Worm (Caenorhabditis elegans): Measurements from ENCODE around the gene str-27.

str-27 gene

DNA sequence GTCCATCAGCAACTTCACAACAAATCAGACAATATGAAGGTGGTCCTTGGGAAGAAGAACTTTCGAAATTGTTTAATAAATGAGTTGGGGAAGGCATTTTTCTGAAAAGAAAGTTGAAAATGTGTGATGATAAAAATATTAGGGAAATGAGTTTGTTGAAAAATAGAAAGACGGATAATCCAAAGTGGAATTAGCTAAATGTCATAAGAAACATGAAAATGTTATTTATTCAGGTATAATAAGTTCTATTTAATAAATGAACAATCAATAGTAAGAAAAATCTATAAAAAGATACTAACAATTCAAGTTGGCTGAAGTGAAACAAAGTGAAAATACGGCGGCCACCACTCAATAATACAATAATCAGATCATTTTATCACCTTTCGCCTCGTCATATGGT is 33.4 kb downstream of the str-27 start, which contains the start of gene nhr-53:
Gene nhr-53, minus strand, starts transcription at position 101 of the 400 bp plus-strand sequence.
- no peak for TF ChIP-seq unc-62 (GFP tag; optimal IDR thresholded peaks at IDR 0.05)

DNA sequence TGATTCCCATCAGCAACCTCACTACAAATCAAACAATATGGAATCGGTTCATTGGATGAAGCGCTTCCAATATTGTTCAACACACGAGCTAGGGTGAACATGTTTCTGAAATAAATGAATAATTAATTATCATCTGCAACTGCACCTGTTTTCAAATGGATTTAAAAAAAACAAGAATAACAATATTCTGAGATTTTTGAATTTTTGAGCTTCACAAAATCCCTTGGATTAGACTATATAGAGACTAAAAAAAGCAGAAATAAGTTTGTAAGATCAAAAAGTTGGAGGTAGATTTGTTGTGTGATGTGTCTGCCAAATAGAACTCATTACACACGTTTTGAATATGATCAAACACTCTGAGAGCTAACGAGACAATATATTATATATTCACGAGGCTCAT is 35.8 kb downstream of the str-27 start, which contains the start of gene nhr-199:
Gene nhr-199, minus strand, starts transcription at position 101 of the 400 bp plus-strand sequence.
- no peak for TF ChIP-seq unc-62 (GFP tag; optimal IDR thresholded peaks at IDR 0.05)

DNA sequence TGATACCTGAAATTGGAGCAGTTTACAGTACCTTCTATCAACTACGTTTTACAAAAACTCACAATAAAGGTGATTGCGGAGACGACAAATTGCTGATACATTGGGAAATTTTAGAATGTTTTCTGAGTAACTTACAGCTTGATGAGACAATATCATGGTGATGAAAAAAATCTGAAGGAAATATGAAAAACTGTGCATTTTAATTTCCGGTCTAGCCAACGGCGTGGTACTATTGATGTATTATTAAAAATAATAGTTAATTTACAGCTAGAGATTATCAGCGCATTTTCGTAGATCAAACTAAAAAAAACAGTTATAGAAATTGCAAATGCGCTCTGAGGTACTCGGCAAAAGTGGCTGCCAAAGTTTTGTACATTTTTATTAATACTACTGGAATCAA is 37.5 kb downstream of the str-27 start, which contains the start of gene srx-29:
Gene srx-29, minus strand, starts transcription at position 101 of the 400 bp plus-strand sequence.
- no peak for TF ChIP-seq unc-62 (GFP tag; optimal IDR thresholded peaks at IDR 0.05)

DNA sequence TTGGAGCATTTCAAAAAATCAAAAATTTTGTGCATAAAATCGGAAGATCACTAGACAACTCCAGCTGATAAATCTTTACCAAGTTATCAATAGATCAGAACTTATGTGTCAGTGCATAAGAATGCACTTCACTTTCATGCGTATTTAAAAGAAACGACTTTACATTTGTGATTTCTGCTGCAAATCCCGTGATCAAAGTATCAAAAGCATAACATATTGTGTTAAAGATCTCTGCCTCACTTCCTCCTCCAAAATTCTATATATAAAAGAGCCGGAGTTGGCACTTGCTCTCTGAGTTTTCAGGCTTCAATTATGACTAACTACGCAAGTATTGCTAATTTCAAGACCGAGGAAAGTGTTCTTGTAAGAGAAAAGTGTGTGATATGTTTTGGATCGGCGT is 41.9 kb downstream of the str-27 start, which contains the start of gene nhr-198:
Gene nhr-198, plus strand, starts transcription at position 313 of the 400 bp plus-strand sequence.
- TF ChIP-seq unc-62 (GFP tag; optimal IDR thresholded peaks at IDR 0.05), result no peak

DNA sequence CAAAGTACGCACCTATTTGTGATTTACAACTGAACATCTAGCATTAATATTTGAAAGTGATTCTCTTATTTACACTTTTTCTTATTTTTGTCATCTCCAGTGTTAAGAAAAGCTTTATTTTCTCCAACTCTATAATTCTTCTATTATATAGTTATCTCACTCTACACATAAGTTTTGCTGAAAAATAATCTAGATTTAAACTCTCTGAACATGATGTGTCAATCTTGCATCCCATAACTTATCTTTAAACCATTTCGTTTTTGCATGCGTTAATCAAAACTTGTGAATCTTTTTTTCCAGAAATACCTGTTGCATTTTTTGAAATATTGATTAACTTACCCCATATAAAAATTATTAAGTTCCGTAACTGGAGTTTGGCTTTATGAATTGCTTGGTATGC is 45.7 kb downstream of the str-27 start, which contains the start of gene nhr-268:
Gene nhr-268, plus strand, starts transcription at position 301 of the 400 bp plus-strand sequence.
- TF ChIP-seq unc-62 (GFP tag; optimal IDR thresholded peaks at IDR 0.05), result no peak

DNA sequence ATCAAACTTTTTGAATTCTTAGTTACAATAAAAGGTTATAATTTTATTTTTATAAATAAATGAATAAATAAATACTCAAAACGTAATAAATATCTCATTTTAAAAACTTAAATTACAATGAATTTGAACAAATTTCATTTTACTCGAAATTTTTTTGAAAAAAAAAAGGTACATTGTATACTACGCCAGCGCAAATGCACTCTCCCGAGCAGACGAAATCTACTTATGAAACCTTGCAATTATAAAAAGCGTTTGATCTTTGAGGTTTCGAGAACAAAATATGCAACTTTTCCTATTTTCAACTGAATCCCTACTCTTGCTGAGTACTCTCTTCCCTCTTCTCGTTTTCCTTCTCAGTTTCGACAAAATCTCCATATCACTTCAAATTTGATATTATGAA is 48.0 kb downstream of the str-27 start, which contains the start of gene nhr-197:
Gene nhr-197, plus strand, starts transcription at position 301 of the 400 bp plus-strand sequence.
- no peak for TF ChIP-seq unc-62 (GFP tag; optimal IDR thresholded peaks at IDR 0.05)

DNA sequence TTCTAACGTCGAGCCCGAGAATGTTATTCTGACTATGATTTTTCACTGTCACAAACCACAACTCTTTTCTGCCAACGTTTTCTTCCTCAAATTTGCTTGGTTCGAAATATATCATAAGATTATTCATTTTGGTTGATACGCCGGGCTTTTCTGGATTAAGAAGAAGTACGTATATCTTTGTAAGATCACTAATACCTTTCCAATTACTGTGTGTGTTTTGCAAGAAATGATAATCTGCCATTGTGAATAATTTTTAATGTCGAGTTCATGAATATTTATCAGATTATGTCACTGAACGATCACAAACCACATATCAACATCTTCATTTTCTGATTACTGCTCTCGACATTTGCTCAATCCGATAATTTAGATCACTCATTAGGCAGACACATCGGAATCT is 50.0 kb downstream of the str-27 start, which contains the start of gene nhr-196:
Gene nhr-196, plus strand, starts transcription at position 118 of the 400 bp plus-strand sequence.
- TF ChIP-seq unc-62 (GFP tag; optimal IDR thresholded peaks at IDR 0.05), result no peak

All from whole organism, dauer.